Worm (Caenorhabditis elegans): ENCODE measurements around the gene col-111.
A peak's percentile ranks its signal among the peaks of the same experiment; 100 is the strongest.

Gene col-111

DNA sequence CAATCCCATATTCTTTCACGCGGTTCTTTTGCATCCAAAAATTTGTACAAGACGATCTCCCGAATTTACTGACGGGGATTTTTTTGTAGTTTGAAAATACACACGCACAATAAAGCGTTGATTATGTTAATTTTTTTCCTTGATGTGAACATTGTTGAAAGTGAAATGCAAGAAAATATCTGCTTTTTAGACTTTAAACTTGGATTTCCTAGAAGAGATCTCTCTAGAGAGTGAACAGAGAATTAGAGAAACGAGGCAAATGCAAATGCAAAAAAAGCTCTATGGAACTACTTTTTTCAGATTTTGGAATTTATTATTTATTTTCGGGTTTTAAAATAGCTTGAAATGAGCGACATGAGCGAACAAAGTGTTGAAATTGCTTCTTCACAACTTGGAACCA lies 7.3 kb upstream of the col-111 start, which contains the start of gene F29B9.1:
TSS of gene F29B9.1 (plus strand) at position 301 of the 400 bp plus-strand sequence.
- TF ChIP-seq unc-62 (GFP tag; optimal IDR thresholded peaks at IDR 0.05): no peak
- TF ChIP-seq pqm-1 (tag; optimal IDR thresholded peaks at IDR 0.05): no peak
- TF ChIP-seq nhr-237 (tag; optimal IDR thresholded peaks at IDR 0.05): no peak
- no peak for TF ChIP-seq daf-12 (tag; optimal IDR thresholded peaks at IDR 0.05)
- no peak for TF ChIP-seq ceh-16 (tag; optimal IDR thresholded peaks at IDR 0.05)
- peak; percentile 17 for TF ChIP-seq pha-4 (tag; optimal IDR thresholded peaks at IDR 0.05)
- TF ChIP-seq nhr-28 (tag; optimal IDR thresholded peaks at IDR 0.05): no peak

DNA sequence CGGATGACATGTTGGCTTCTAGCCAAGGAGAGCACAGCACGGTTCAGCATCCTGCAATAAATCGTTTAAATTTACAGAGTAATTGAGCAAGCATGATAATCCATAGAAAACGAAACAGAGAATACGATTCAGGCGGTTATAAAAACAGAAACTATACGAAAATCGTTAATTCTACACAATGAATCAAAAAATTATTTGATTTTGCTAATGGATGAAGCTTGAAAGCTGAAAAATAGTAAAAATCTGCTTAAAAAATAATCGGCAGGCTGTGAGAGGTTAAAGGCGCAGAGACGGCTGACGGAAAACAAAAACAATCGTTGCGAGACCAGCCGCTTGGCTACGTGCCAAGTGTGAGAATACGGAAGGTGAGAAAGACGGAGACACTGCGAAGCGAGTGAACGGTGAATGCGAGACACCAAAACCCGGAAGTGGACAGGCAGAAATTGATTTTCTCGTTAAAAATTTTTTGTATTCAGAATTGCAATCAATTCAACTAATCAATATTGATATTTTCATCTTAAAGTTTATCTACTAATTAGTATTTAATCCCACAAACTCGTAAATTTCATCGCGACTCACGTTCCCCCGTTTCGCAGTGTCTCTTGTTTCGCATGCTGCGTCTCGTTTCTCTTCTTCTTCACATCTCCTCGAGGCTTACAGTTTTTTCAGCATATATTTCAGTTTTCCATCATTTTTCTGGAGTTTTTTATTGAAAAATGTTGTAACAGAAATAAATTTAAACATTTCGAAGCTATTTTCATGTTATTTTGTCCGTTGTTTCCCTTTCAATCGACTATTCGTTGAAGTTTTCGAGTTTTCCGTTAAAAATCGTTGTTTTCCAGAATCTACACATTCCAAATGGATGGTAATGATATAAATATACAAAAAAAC lies 2.6 kb upstream of the col-111 start, which contains the start of the genes F29B9.11 and jmjd-1.2:
TSS of gene F29B9.11 (minus strand) at position 51 of the 891 bp plus-strand sequence.
TSS of gene jmjd-1.2 (plus strand) at position 841 of the 891 bp plus-strand sequence.
- TF ChIP-seq ceh-9 (tag; optimal IDR thresholded peaks at IDR 0.05): no peak
- TF ChIP-seq ceh-82 (tag; optimal IDR thresholded peaks at IDR 0.05): peak; percentile 42
- peak; percentile 94 for TF ChIP-seq lin-15B (tag; optimal IDR thresholded peaks at IDR 0.05)
- peak; percentile 95 for TF ChIP-seq R02D3.7 (tag; optimal IDR thresholded peaks at IDR 0.05)
- no peak for TF ChIP-seq ceh-16 (tag; optimal IDR thresholded peaks at IDR 0.05)
- TF ChIP-seq unc-39 (tag; optimal IDR thresholded peaks at IDR 0.05): no peak
- TF ChIP-seq nfya-1 (tag; optimal IDR thresholded peaks at IDR 0.05; ENCODE audit: insufficient read depth): peak; percentile 88
- TF ChIP-seq nhr-23 (tag; optimal IDR thresholded peaks at IDR 0.05): peak; percentile 92
- peak; percentile 77 for TF ChIP-seq elt-2 (tag; optimal IDR thresholded peaks at IDR 0.05)
- peak; percentile 72 for TF ChIP-seq pha-4 (tag; optimal IDR thresholded peaks at IDR 0.05)
- TF ChIP-seq unc-62 (GFP tag; optimal IDR thresholded peaks at IDR 0.05): peak; percentile 13
- TF ChIP-seq nhr-12 (tag; optimal IDR thresholded peaks at IDR 0.05): no peak
- no peak for TF ChIP-seq nhr-237 (tag; optimal IDR thresholded peaks at IDR 0.05)
- peak; percentile 56 for TF ChIP-seq skn-1 (tag; optimal IDR thresholded peaks at IDR 0.05)
- TF ChIP-seq nhr-28 (tag; optimal IDR thresholded peaks at IDR 0.05): no peak
- TF ChIP-seq ztf-11 (tag; optimal IDR thresholded peaks at IDR 0.05): no peak
- peak; percentile 76 for TF ChIP-seq hmg-11 (tag; optimal IDR thresholded peaks at IDR 0.05)
- TF ChIP-seq nhr-77 (tag; optimal IDR thresholded peaks at IDR 0.05): peak; percentile 78
- TF ChIP-seq nhr-43 (tag; optimal IDR thresholded peaks at IDR 0.05; ENCODE audit: poor library complexity, severe bottlenecking): peak; percentile 83
- TF ChIP-seq sea-2 (GFP tag; optimal IDR thresholded peaks at IDR 0.05): no peak
- peak; percentile 47 for TF ChIP-seq egl-5 (tag; optimal IDR thresholded peaks at IDR 0.05)
- no peak for TF ChIP-seq aly-2 (tag; optimal IDR thresholded peaks at IDR 0.05)
- TF ChIP-seq daf-12 (tag; optimal IDR thresholded peaks at IDR 0.05): no peak
- TF ChIP-seq mml-1 (tag; optimal IDR thresholded peaks at IDR 0.05): no peak
- TF ChIP-seq elt-1 (tag; optimal IDR thresholded peaks at IDR 0.05): peak; percentile 19
- TF ChIP-seq nhr-67 (tag; optimal IDR thresholded peaks at IDR 0.05): no peak
- no peak for TF ChIP-seq eor-1 (tag; optimal IDR thresholded peaks at IDR 0.05)
- peak; percentile 61 for TF ChIP-seq nhr-11 (tag; optimal IDR thresholded peaks at IDR 0.05)
- no peak for TF ChIP-seq fkh-10 (GFP tag; optimal IDR thresholded peaks at IDR 0.05)
- peak; percentile 38 for TF ChIP-seq egl-27 (tag; optimal IDR thresholded peaks at IDR 0.05)
- TF ChIP-seq jun-1 (tag; optimal IDR thresholded peaks at IDR 0.05): peak; percentile 83
- peak; percentile 30 for TF ChIP-seq ama-1 (optimal IDR thresholded peaks at IDR 0.05)
- TF ChIP-seq nhr-76 (tag; optimal IDR thresholded peaks at IDR 0.05): no peak
- TF ChIP-seq snpc-4 (tag; optimal IDR thresholded peaks at IDR 0.05): peak; percentile 58
- TF ChIP-seq fkh-2 (tag; optimal IDR thresholded peaks at IDR 0.05): no peak
- TF ChIP-seq elt-3 (tag; optimal IDR thresholded peaks at IDR 0.05): peak in 1 of 3 experiments; percentile 32
- TF ChIP-seq ztf-4 (tag; optimal IDR thresholded peaks at IDR 0.05): no peak
- TF ChIP-seq mdl-1 (tag; optimal IDR thresholded peaks at IDR 0.05): no peak
- peak; percentile 52 for TF ChIP-seq lin-39 (tag; optimal IDR thresholded peaks at IDR 0.05)
- peak; percentile 84 for TF ChIP-seq ceh-28 (tag; optimal IDR thresholded peaks at IDR 0.05)
- no peak for TF ChIP-seq zag-1 (tag; optimal IDR thresholded peaks at IDR 0.05)
- peak; percentile 86 for TF ChIP-seq nhr-25 (tag; optimal IDR thresholded peaks at IDR 0.05)
- TF ChIP-seq lsy-12 (tag; optimal IDR thresholded peaks at IDR 0.05): peak; percentile 87
- peak; percentile 78 for TF ChIP-seq tbx-2 (tag; optimal IDR thresholded peaks at IDR 0.05)
- TF ChIP-seq fos-1 (tag; optimal IDR thresholded peaks at IDR 0.05): no peak
- TF ChIP-seq pqm-1 (tag; optimal IDR thresholded peaks at IDR 0.05): peak; percentile 43
- TF ChIP-seq ZK546.5 (tag; optimal IDR thresholded peaks at IDR 0.05): peak; percentile 52
